Worm (Caenorhabditis elegans): ENCODE measurements around the gene chhy-1.
A peak's percentile ranks its signal among the peaks of the same experiment; 100 is the strongest.

chhy-1 gene

ce11 chrII:8612470-8612869, 4.9 kb downstream of the chhy-1 start, which contains the start of gene T22C8.1:
Gene T22C8.1 (plus strand): TSS chrII:8612770.
- TF ChIP-seq pqm-1 (tag; optimal IDR thresholded peaks at IDR 0.05) = no peak
- TF ChIP-seq tbx-2 (tag; optimal IDR thresholded peaks at IDR 0.05) = no peak
- TF ChIP-seq syd-9 (tag; optimal IDR thresholded peaks at IDR 0.05) = no peak
- no peak for TF ChIP-seq che-1 (tag; optimal IDR thresholded peaks at IDR 0.05)

ce11 chrII:8611330-8611729, 6.1 kb downstream of the chhy-1 start:
- no peak for TF ChIP-seq ama-1 (optimal IDR thresholded peaks at IDR 0.05)
- peak; percentile 53 for TF ChIP-seq unc-42 (tag; optimal IDR thresholded peaks at IDR 0.05)

ce11 chrII:8610585-8610984, 6.8 kb downstream of the chhy-1 start:
- TF ChIP-seq nfya-1 (tag; optimal IDR thresholded peaks at IDR 0.05) (no peak), sox-2 (GFP tag; IDR thresholded peaks at IDR 0.05) (no peak), hlh-30 (tag; optimal IDR thresholded peaks at IDR 0.05; ENCODE audit: insufficient read depth) (no peak), pag-3 (tag; optimal IDR thresholded peaks at IDR 0.05; ENCODE audit: borderline replicate concordance) (no peak), C08G9.2 (tag; optimal IDR thresholded peaks at IDR 0.05) (no peak), npax-4 (tag; optimal IDR thresholded peaks at IDR 0.05) (no peak), zip-5 (tag; optimal IDR thresholded peaks at IDR 0.05) (no peak), fax-1 (tag; optimal IDR thresholded peaks at IDR 0.05) (no peak), tbx-7 (tag; optimal IDR thresholded peaks at IDR 0.05) (no peak)

DNA sequence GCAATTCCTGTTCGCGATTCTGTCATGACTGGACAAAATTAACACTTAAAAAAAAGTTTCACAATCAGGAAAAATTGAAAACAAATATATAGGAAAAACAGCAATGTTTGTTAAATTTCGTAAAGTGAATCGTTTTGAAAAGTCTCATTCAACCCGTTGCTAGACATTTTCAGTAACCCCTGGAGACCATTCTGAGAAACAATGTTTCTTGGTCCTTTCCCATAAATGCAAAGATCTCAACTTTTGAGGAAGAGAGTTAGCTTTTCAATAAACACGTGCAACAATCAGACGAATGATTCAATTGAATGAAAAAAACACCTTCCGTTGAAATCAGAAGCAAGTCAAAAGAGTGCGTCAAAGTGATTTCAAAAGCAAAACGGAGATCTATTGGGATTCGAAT, 7.3 kb downstream of the chhy-1 start, which contains the start of gene F28C6.9:
TSS of gene F28C6.9 (minus strand) at position 101 of the 400 bp plus-strand sequence.
- no peak for TF ChIP-seq ref-2 (tag; optimal IDR thresholded peaks at IDR 0.05)
- no peak for TF ChIP-seq ceh-31 (tag; optimal IDR thresholded peaks at IDR 0.05)
- no peak for TF ChIP-seq ceh-30 (tag; optimal IDR thresholded peaks at IDR 0.05)
- no peak for TF ChIP-seq unc-42 (tag; optimal IDR thresholded peaks at IDR 0.05)
- no peak for TF ChIP-seq fax-1 (tag; optimal IDR thresholded peaks at IDR 0.05)

DNA sequence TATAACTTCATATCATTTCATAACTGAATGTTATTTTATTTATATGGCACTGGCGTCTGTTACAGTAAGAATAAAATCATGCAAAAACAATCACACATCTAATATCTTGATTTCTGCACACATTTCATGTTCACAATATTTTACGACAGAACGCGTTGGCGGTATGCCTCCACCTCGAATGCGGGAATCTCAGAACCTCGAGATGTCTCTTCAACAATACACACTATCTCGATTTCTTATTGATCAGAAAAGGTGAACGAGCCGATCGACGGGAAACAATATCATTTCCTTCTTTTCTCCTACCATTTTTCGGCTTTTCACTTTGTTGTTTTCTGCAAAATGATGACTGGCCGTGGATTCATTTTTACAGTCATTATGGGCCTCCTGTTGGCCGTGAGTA, 9.8 kb downstream of the chhy-1 start, which contains the start of gene F28C6.10:
TSS of gene F28C6.10 (plus strand) at position 301 of the 400 bp plus-strand sequence.
- TF ChIP-seq T23F11.4 (GFP tag; optimal IDR thresholded peaks at IDR 0.05) = no peak
- no peak for TF ChIP-seq ref-2 (tag; optimal IDR thresholded peaks at IDR 0.05)
- no peak for TF ChIP-seq ama-1 (optimal IDR thresholded peaks at IDR 0.05)
- TF ChIP-seq nhr-232 (tag; optimal IDR thresholded peaks at IDR 0.05) = no peak
- TF ChIP-seq odd-2 (tag; optimal IDR thresholded peaks at IDR 0.05) = no peak
- no peak for TF ChIP-seq ceh-34 (tag; optimal IDR thresholded peaks at IDR 0.05)
- no peak for TF ChIP-seq mec-3 (tag; optimal IDR thresholded peaks at IDR 0.05; ENCODE audit: borderline replicate concordance)
- TF ChIP-seq fkh-10 (GFP tag; optimal IDR thresholded peaks at IDR 0.05) = no peak
- TF ChIP-seq nfya-1 (tag; optimal IDR thresholded peaks at IDR 0.05) = no peak
- no peak for TF ChIP-seq syd-9 (tag; optimal IDR thresholded peaks at IDR 0.05)
- TF ChIP-seq C38D4.7 (GFP tag; optimal IDR thresholded peaks at IDR 0.05) = no peak
- no peak for TF ChIP-seq madf-2 (tag; optimal IDR thresholded peaks at IDR 0.05)
- TF ChIP-seq ceh-24 (tag; optimal IDR thresholded peaks at IDR 0.05) = no peak

- TF ChIP-seq K02D7.2 (tag; optimal IDR thresholded peaks at IDR 0.05) = no peak
- TF ChIP-seq elt-2 (tag; optimal IDR thresholded peaks at IDR 0.05) = no peak
- TF ChIP-seq ztf-16 (tag; optimal IDR thresholded peaks at IDR 0.05) = no peak
- TF ChIP-seq ceh-9 (tag; optimal IDR thresholded peaks at IDR 0.05) = no peak
- TF ChIP-seq lim-6 (tag; optimal IDR thresholded peaks at IDR 0.05) = no peak
- no peak for TF ChIP-seq elt-4 (tag; optimal IDR thresholded peaks at IDR 0.05)
Observed at ce11 chrII:8606549-8606948, 10.9 kb downstream of the chhy-1 start, which contains the start of gene F28C6.8. Gene F28C6.8 (plus strand): TSS chrII:8606849.
